Fruit fly (Drosophila melanogaster): ENCODE data around the gene CG11131.

DNA sequence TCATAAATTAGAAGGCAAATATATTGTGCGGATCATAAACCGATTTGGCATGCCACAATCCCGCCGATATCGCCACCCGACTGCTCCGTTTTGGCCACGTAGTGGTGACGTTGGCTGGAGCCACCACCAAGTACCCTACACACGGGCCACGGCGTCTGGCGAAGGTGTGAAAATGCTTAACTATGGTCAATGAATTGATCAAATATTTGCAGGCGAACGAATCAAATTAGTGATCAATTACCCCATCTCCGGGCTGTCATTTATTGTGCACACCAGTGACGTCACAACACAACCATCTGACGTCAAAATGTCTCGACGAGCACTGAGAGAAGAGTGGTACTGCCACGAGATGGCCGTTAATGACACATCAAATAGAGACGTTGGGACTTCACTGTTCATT is 10.9 kb upstream of the CG11131 start:
- TF ChIP-seq Clk (GFP tag; optimal IDR thresholded peaks at IDR 0.05) (no peak), CG11617 (GFP tag; optimal IDR thresholded peaks at IDR 0.05) (no peak), CG1620 (GFP tag; optimal IDR thresholded peaks at IDR 0.05) (no peak), Hr96 (GFP tag; optimal IDR thresholded peaks at IDR 0.05) (no peak), tj (GFP tag; optimal IDR thresholded peaks at IDR 0.05) (no peak), Crg-1 (GFP tag; optimal IDR thresholded peaks at IDR 0.05) (no peak)
